Worm (Caenorhabditis elegans) whole organism, L2 larva: ENCODE measurements around the gene pmp-1.

Experiments used
- C34F6.9 ChIP-seq: fragments of 150-350 bp; optimal IDR thresholded peaks from 2 replicates; lab custom pipeline; 2014; ENCODE audit warnings: missing biosample characterization, missing genetic modification characterization
- F13H6.1 ChIP-seq: sonication (generic microtip); optimal IDR thresholded peaks from 2 replicates; lab custom pipeline; 2016; ENCODE audit warnings: missing genetic modification characterization, missing compliant biosample characterization
- R02D3.7 ChIP-seq: fragments of 150-350 bp; optimal IDR thresholded peaks from 2 replicates; lab custom pipeline; 2014; ENCODE audit warnings: missing biosample characterization, missing genetic modification characterization
- Y55F3AM.14 ChIP-seq: fragments of 200-800 bp; sonication (Bioruptor generic); optimal IDR thresholded peaks from 2 replicates; lab custom pipeline; 2018; ENCODE audit warnings: mild to moderate bottlenecking, missing genetic modification characterization, missing compliant biosample characterization
- ZK546.5 ChIP-seq: sonication (generic microtip); optimal IDR thresholded peaks from 2 replicates; lab custom pipeline; 2017; ENCODE audit warnings: missing biosample characterization, missing genetic modification characterization
- alr-1 ChIP-seq: fragments of 150-350 bp; optimal IDR thresholded peaks from 2 replicates; lab custom pipeline; 2014; ENCODE audit warnings: missing biosample characterization, missing genetic modification characterization
- aly-2 ChIP-seq: fragments of 150-350 bp; optimal IDR thresholded peaks from 2 replicates; lab custom pipeline; 2014; ENCODE audit warnings: missing biosample characterization, missing genetic modification characterization
- ama-1 ChIP-seq: fragments of 150-350 bp; optimal IDR thresholded peaks from 2 replicates; lab custom pipeline; 2018; ENCODE audit warnings: inconsistent platforms
- blmp-1 ChIP-seq: sonication (generic microtip); optimal IDR thresholded peaks from 2 replicates; lab custom pipeline; 2017; ENCODE audit warnings: missing genetic modification characterization, mild to moderate bottlenecking, missing compliant biosample characterization, antibody characterized with exemption, moderate library complexity; ENCODE audit not compliant: insufficient read depth
- ceh-82 ChIP-seq: fragments of 150-350 bp; optimal IDR thresholded peaks from 2 replicates; lab custom pipeline; 2014; ENCODE audit warnings: missing biosample characterization, missing genetic modification characterization
- crh-2 ChIP-seq: sonication (generic microtip); optimal IDR thresholded peaks from 2 replicates; lab custom pipeline; 2017; ENCODE audit warnings: missing biosample characterization, missing genetic modification characterization
- dmd-4 ChIP-seq: sonication (generic microtip); optimal IDR thresholded peaks from 2 replicates; lab custom pipeline; 2017; ENCODE audit warnings: missing biosample characterization, missing genetic modification characterization
- egl-27 ChIP-seq: sonication (generic microtip); optimal IDR thresholded peaks from 3 replicates; lab custom pipeline; 2017; ENCODE audit warnings: missing biosample characterization, missing genetic modification reagents, missing genetic modification characterization
- elt-1 ChIP-seq: fragments of 150-350 bp; optimal IDR thresholded peaks from 2 replicates; lab custom pipeline; 2014; ENCODE audit warnings: missing biosample characterization, missing genetic modification characterization
- elt-3 ChIP-seq: sonication (generic microtip); optimal IDR thresholded peaks from 2 replicates; lab custom pipeline; 2017; ENCODE audit warnings: missing biosample characterization, missing genetic modification characterization
- fos-1 ChIP-seq: fragments of 150-350 bp; optimal IDR thresholded peaks from 2 replicates; lab custom pipeline; 2014; ENCODE audit warnings: missing biosample characterization, missing genetic modification characterization
- gmeb-1 ChIP-seq: fragments of 150-350 bp; optimal IDR thresholded peaks from 2 replicates; lab custom pipeline; 2014; ENCODE audit warnings: missing biosample characterization, missing genetic modification characterization
- lin-11 ChIP-seq: fragments of 150-350 bp; sonication (generic microtip); optimal IDR thresholded peaks from 2 replicates; lab custom pipeline; 2014; ENCODE audit warnings: missing biosample characterization, missing genetic modification characterization, inconsistent platforms, mixed read lengths
- lin-13 ChIP-seq: fragments of 150-350 bp; optimal IDR thresholded peaks from 2 replicates; lab custom pipeline; 2014; ENCODE audit warnings: missing biosample characterization, missing genetic modification reagents, missing genetic modification characterization
- lin-39 ChIP-seq: fragments of 150-350 bp; optimal IDR thresholded peaks from 2 replicates; lab custom pipeline; 2014; ENCODE audit warnings: missing biosample characterization, missing genetic modification reagents, missing genetic modification characterization
- lsy-2 ChIP-seq, 2 experiments: fragments of 150-350 bp in 1 of 2; sonication (generic microtip) in 1 of 2; optimal IDR thresholded peaks; 2 replicates each; lab custom pipeline; 2014 to 2017; ENCODE audit warnings: missing biosample characterization in 2 of 2, missing genetic modification characterization in 2 of 2
- mab-5 ChIP-seq: fragments of 150-350 bp; optimal IDR thresholded peaks from 2 replicates; lab custom pipeline; 2014; ENCODE audit warnings: missing biosample characterization, missing genetic modification characterization
- mbf-1 ChIP-seq: sonication (generic microtip); optimal IDR thresholded peaks from 2 replicates; lab custom pipeline; 2017; ENCODE audit warnings: missing biosample characterization, missing genetic modification characterization
- mdl-1 ChIP-seq, 2 experiments: fragments of 150-350 bp in 1 of 2; sonication (generic microtip) in 1 of 2; optimal IDR thresholded peaks; 2 replicates each; lab custom pipeline; 2017; ENCODE audit warnings: missing biosample characterization in 2 of 2, missing genetic modification characterization in 2 of 2
- nhr-10 ChIP-seq: sonication (generic microtip); optimal IDR thresholded peaks from 2 replicates; lab custom pipeline; 2017; ENCODE audit warnings: missing biosample characterization, missing genetic modification characterization
- nhr-12 ChIP-seq: fragments of 150-350 bp; optimal IDR thresholded peaks from 2 replicates; lab custom pipeline; 2014; ENCODE audit warnings: missing biosample characterization, missing genetic modification characterization
- nhr-129 ChIP-seq: fragments of 150-350 bp; optimal IDR thresholded peaks from 2 replicates; lab custom pipeline; 2014; ENCODE audit warnings: missing biosample characterization, missing genetic modification characterization
- nhr-21 ChIP-seq: fragments of 150-350 bp; optimal IDR thresholded peaks from 2 replicates; lab custom pipeline; 2014; ENCODE audit warnings: missing biosample characterization, missing genetic modification characterization
- nhr-237 ChIP-seq: fragments of 150-350 bp; optimal IDR thresholded peaks from 2 replicates; lab custom pipeline; 2014; ENCODE audit warnings: missing biosample characterization, missing genetic modification characterization
- nhr-25 ChIP-seq: fragments of 150-350 bp; sonication (generic microtip); optimal IDR thresholded peaks from 3 replicates; lab custom pipeline; 2014; ENCODE audit warnings: missing biosample characterization, missing genetic modification characterization
- nhr-6 ChIP-seq: fragments of 150-350 bp; optimal IDR thresholded peaks from 2 replicates; lab custom pipeline; 2014; ENCODE audit warnings: missing biosample characterization, missing genetic modification characterization
- nhr-77 ChIP-seq: fragments of 150-350 bp; optimal IDR thresholded peaks from 2 replicates; lab custom pipeline; 2014; ENCODE audit warnings: missing biosample characterization, missing genetic modification characterization
- peb-1 ChIP-seq: fragments of 150-350 bp; optimal IDR thresholded peaks from 2 replicates; lab custom pipeline; 2014; ENCODE audit warnings: missing biosample characterization, missing genetic modification characterization
- sem-4 ChIP-seq: fragments of 150-350 bp; optimal IDR thresholded peaks from 2 replicates; lab custom pipeline; 2014; ENCODE audit warnings: missing biosample characterization, missing genetic modification reagents, missing genetic modification characterization
- skn-1 ChIP-seq: sonication (generic microtip); optimal IDR thresholded peaks from 2 replicates; lab custom pipeline; 2017; ENCODE audit warnings: missing biosample characterization, missing genetic modification characterization
- sma-3 ChIP-seq: sonication (generic microtip); optimal IDR thresholded peaks from 2 replicates; lab custom pipeline; 2016; ENCODE audit warnings: missing genetic modification reagents, missing genetic modification characterization, missing compliant biosample characterization
- sma-9 ChIP-seq, 2 experiments: fragments of 150-350 bp in 1 of 2; sonication (generic microtip) in 1 of 2; optimal IDR thresholded peaks; 2 replicates each; lab custom pipeline; 2014 to 2016; ENCODE audit warnings: missing genetic modification characterization in 2 of 2, mild to moderate bottlenecking in 1 of 2, missing biosample characterization in 1 of 2, missing compliant biosample characterization in 1 of 2, missing genetic modification reagents in 1 of 2, moderate library complexity in 1 of 2
- snpc-4 ChIP-seq: fragments of 150-350 bp; optimal IDR thresholded peaks from 2 replicates; lab custom pipeline; 2014; ENCODE audit warnings: missing biosample characterization, missing genetic modification characterization
- unc-39 ChIP-seq: fragments of 150-350 bp; optimal IDR thresholded peaks from 2 replicates; lab custom pipeline; 2014; ENCODE audit warnings: missing biosample characterization, missing genetic modification characterization
- unc-55 ChIP-seq: fragments of 150-350 bp; sonication (generic microtip); optimal IDR thresholded peaks from 3 replicates; lab custom pipeline; 2014; ENCODE audit warnings: missing biosample characterization, missing genetic modification reagents, missing genetic modification characterization
- unc-62 ChIP-seq: fragments of 150-350 bp; optimal IDR thresholded peaks from 2 replicates; lab custom pipeline; 2014; ENCODE audit warnings: missing biosample characterization, missing genetic modification reagents, missing genetic modification characterization
- zag-1 ChIP-seq: fragments of 150-350 bp; optimal IDR thresholded peaks from 2 replicates; lab custom pipeline; 2014; ENCODE audit warnings: missing biosample characterization, missing genetic modification characterization
- ztf-11 ChIP-seq: sonication (generic microtip); optimal IDR thresholded peaks from 2 replicates; lab custom pipeline; 2017; ENCODE audit warnings: missing biosample characterization, missing genetic modification characterization
- ztf-4 ChIP-seq: fragments of 150-350 bp; optimal IDR thresholded peaks from 2 replicates; lab custom pipeline; 2014; ENCODE audit warnings: missing biosample characterization, missing genetic modification characterization

The pmp-1 gene

ce11 chrII:6891838-6892237, 8.3 kb upstream of the pmp-1 start (continued):
- TF ChIP-seq aly-2 (tag; lab: Kevin White, UChicago): no peak
- TF ChIP-seq dmd-4 (tag; lab: Kevin White, UChicago): no peak
- no peak for TF ChIP-seq snpc-4 (tag; lab: Kevin White, UChicago)
- TF ChIP-seq zag-1 (tag; lab: Kevin White, UChicago): no peak
- TF ChIP-seq ceh-82 (tag; lab: Kevin White, UChicago): no peak
- no peak for TF ChIP-seq mab-5 (tag; lab: Kevin White, UChicago)
- TF ChIP-seq nhr-129: peak; percentile 89
- TF ChIP-seq nhr-10: no peak
- peak; percentile 73 for TF ChIP-seq blmp-1 (tag; lab: Kevin White, UChicago)
- no peak for TF ChIP-seq peb-1 (tag; lab: Kevin White, UChicago)
- TF ChIP-seq egl-27: no peak
- TF ChIP-seq nhr-6 (tag; lab: Kevin White, UChicago): peak; percentile 47
- TF ChIP-seq sma-3 (GFP tag; lab: Kevin White, UChicago): peak; percentile 74
- TF ChIP-seq unc-39 (tag; lab: Kevin White, UChicago): no peak
- TF ChIP-seq nhr-21 (tag; lab: Kevin White, UChicago): peak; percentile 78
- TF ChIP-seq alr-1 (tag; lab: Kevin White, UChicago): no peak
- no peak for TF ChIP-seq elt-1 (tag; lab: Kevin White, UChicago)
- no peak for TF ChIP-seq ztf-4 (tag; lab: Kevin White, UChicago)

- TF ChIP-seq aly-2 (tag; lab: Kevin White, UChicago) (no peak), Y55F3AM.14 (GFP tag; lab: Kevin White, UChicago) (no peak), sem-4 (tag; lab: Kevin White, UChicago) (peak; percentile 58), nhr-10 (no peak), lin-39 (tag; lab: Kevin White, UChicago) (no peak), snpc-4 (tag; lab: Kevin White, UChicago) (peak; percentile 21), elt-1 (tag; lab: Kevin White, UChicago) (no peak), elt-3 (tag; lab: Kevin White, UChicago) (no peak), mdl-1 (tag; optimal IDR thresholded peaks at IDR 0.05; lab: Kevin White, UChicago) (peak; percentile 60 to 92), ceh-82 (tag; lab: Kevin White, UChicago) (no peak), sma-3 (GFP tag; lab: Kevin White, UChicago) (peak; percentile 54), mbf-1 (tag; lab: Kevin White, UChicago) (no peak), ama-1 (lab: Kevin White, UChicago) (peak; percentile 88), lin-13 (peak; percentile 32), lsy-2 (tag; optimal IDR thresholded peaks at IDR 0.05; lab: Kevin White, UChicago) (peak in 1 of 2 experiments; percentile 11), R02D3.7 (tag; lab: Kevin White, UChicago) (no peak), nhr-237 (tag; lab: Kevin White, UChicago) (no peak), nhr-25 (peak; percentile 40), sma-9 (GFP tag; optimal IDR thresholded peaks at IDR 0.05; lab: Kevin White, UChicago) (peak; percentile 74), sma-9 (tag; optimal IDR thresholded peaks at IDR 0.05; lab: Kevin White, UChicago) (no peak), unc-55 (GFP tag; lab: Kevin White, UChicago) (peak; percentile 40), unc-62 (GFP tag; lab: Kevin White, UChicago) (no peak), nhr-21 (tag; lab: Kevin White, UChicago) (peak; percentile 78), mab-5 (tag; lab: Kevin White, UChicago) (no peak), ztf-11 (no peak), nhr-129 (peak; percentile 94), F13H6.1 (peak; percentile 63), crh-2 (tag; lab: Kevin White, UChicago) (peak; percentile 32), skn-1 (tag; lab: Kevin White, UChicago) (no peak), nhr-6 (tag; lab: Kevin White, UChicago) (no peak), alr-1 (tag; lab: Kevin White, UChicago) (no peak), C34F6.9 (tag; lab: Kevin White, UChicago) (peak; percentile 66), zag-1 (tag; lab: Kevin White, UChicago) (no peak), fos-1 (peak; percentile 65), gmeb-1 (tag; lab: Kevin White, UChicago) (peak; percentile 7), nhr-77 (tag; lab: Kevin White, UChicago) (no peak), blmp-1 (tag; lab: Kevin White, UChicago) (peak; percentile 47), nhr-12 (tag; lab: Kevin White, UChicago) (no peak), egl-27 (peak; percentile 43), ztf-4 (tag; lab: Kevin White, UChicago) (peak; percentile 13), lin-11 (tag; lab: Kevin White, UChicago) (peak; percentile 26), ZK546.5 (no peak)
Observed at ce11 chrII:6891176-6891575, 7.6 kb upstream of the pmp-1 start.
